Fruit fly (Drosophila melanogaster) whole organism: Measurements from ENCODE around the gene CG15144.

Source experiments
- Dll ChIP-seq: fragments of >200 bp; optimal IDR thresholded peaks from 2 replicates; lab custom pipeline; 2017
- pan ChIP-seq: fragments of >200 bp; optimal IDR thresholded peaks from 2 replicates; lab custom pipeline; 2017
- psq ChIP-seq: fragments of >200 bp; optimal IDR thresholded peaks from 2 replicates; lab custom pipeline; 2017

- TF ChIP-seq psq (lab: Kevin White, UChicago) (no peak), pan (lab: Kevin White, UChicago) (no peak), Dll (lab: Kevin White, UChicago) (no peak)
These were observed 43.5 kb downstream of the CG15144 start, which contains the start of the genes CG43221 and CG43645 for dm6 chr2L:17485457-17485856.
